Worm (Caenorhabditis elegans): ENCODE results near the gene B0454.5.

The B0454.5 gene

ce11 chrII:3062222-3062621 lies 23.6 kb downstream of the B0454.5 start:
- peak in 1 of 2 experiments; percentile 3 for TF ChIP-seq lin-35 (GFP tag; optimal IDR thresholded peaks at IDR 0.05)
- peak in 1 of 2 experiments; percentile 42 for TF ChIP-seq lsy-2 (tag; optimal IDR thresholded peaks at IDR 0.05)
- no peak for TF ChIP-seq mdl-1 (tag; optimal IDR thresholded peaks at IDR 0.05)
- peak; percentile 45 for TF ChIP-seq elt-2 (tag; optimal IDR thresholded peaks at IDR 0.05)

- no peak for TF ChIP-seq dpl-1 (GFP tag; optimal IDR thresholded peaks at IDR 0.05)
- no peak for TF ChIP-seq unc-62 (GFP tag; optimal IDR thresholded peaks at IDR 0.05)
- TF ChIP-seq zip-4 (GFP tag; optimal IDR thresholded peaks at IDR 0.05) = no peak
- no peak for TF ChIP-seq zag-1 (tag; optimal IDR thresholded peaks at IDR 0.05)
- no peak for TF ChIP-seq ces-1 (GFP tag; optimal IDR thresholded peaks at IDR 0.05)
- TF ChIP-seq aha-1 (tag; optimal IDR thresholded peaks at IDR 0.05) = no peak
- TF ChIP-seq skn-1 (tag; optimal IDR thresholded peaks at IDR 0.05) = no peak
- TF ChIP-seq nhr-12 (tag; optimal IDR thresholded peaks at IDR 0.05) = no peak
- no peak for TF ChIP-seq hpl-2 (GFP tag; optimal IDR thresholded peaks at IDR 0.05)
- TF ChIP-seq ama-1 (optimal IDR thresholded peaks at IDR 0.05) = no peak
- TF ChIP-seq sptf-1 (tag; optimal IDR thresholded peaks at IDR 0.05) = no peak
- no peak for TF ChIP-seq snu-23 (GFP tag; optimal IDR thresholded peaks at IDR 0.05)
- no peak for TF ChIP-seq ceh-82 (tag; optimal IDR thresholded peaks at IDR 0.05)
- no peak for TF ChIP-seq egl-27 (tag; optimal IDR thresholded peaks at IDR 0.05)
Observed at ce11 chrII:3062876-3063275, 24.2 kb downstream of the B0454.5 start.

- TF ChIP-seq elt-3 (tag; optimal IDR thresholded peaks at IDR 0.05) (no peak), F16B12.6 (tag; optimal IDR thresholded peaks at IDR 0.05) (no peak), ceh-82 (tag; optimal IDR thresholded peaks at IDR 0.05) (no peak), mdl-1 (tag; optimal IDR thresholded peaks at IDR 0.05) (no peak), efl-3 (GFP tag; optimal IDR thresholded peaks at IDR 0.05) (no peak), irx-1 (tag; optimal IDR thresholded peaks at IDR 0.05) (no peak), unc-30 (tag; optimal IDR thresholded peaks at IDR 0.05) (no peak), C34B4.2 (tag; optimal IDR thresholded peaks at IDR 0.05) (no peak), nhr-84 (tag; optimal IDR thresholded peaks at IDR 0.05) (no peak), elt-2 (tag; optimal IDR thresholded peaks at IDR 0.05) (no peak), ceh-8 (GFP tag; optimal IDR thresholded peaks at IDR 0.05) (no peak), aha-1 (tag; optimal IDR thresholded peaks at IDR 0.05) (no peak), Y116A8C.19 (tag; optimal IDR thresholded peaks at IDR 0.05; ENCODE audit: borderline replicate concordance) (no peak), lin-13 (GFP tag; optimal IDR thresholded peaks at IDR 0.05) (no peak), swsn-7 (tag; optimal IDR thresholded peaks at IDR 0.05) (no peak)
Observed at ce11 chrII:3063366-3063765, 24.7 kb downstream of the B0454.5 start.

- no peak for TF ChIP-seq C34B4.2 (tag; optimal IDR thresholded peaks at IDR 0.05)
- TF ChIP-seq F16B12.6 (tag; optimal IDR thresholded peaks at IDR 0.05) = no peak
- TF ChIP-seq ama-1 (optimal IDR thresholded peaks at IDR 0.05) = no peak
- no peak for TF ChIP-seq zag-1 (tag; optimal IDR thresholded peaks at IDR 0.05)
- no peak for TF ChIP-seq nhr-85 (tag)
- TF ChIP-seq hpl-2 (GFP tag; optimal IDR thresholded peaks at IDR 0.05) = no peak
- no peak for TF ChIP-seq egl-27 (tag; optimal IDR thresholded peaks at IDR 0.05)
- TF ChIP-seq efl-1 (optimal IDR thresholded peaks at IDR 0.05) = no peak
- TF ChIP-seq efl-1 (GFP tag; optimal IDR thresholded peaks at IDR 0.05 in 1 of 2) = no peak
- TF ChIP-seq ceh-90 (tag; optimal IDR thresholded peaks at IDR 0.05) = no peak
- TF ChIP-seq ceh-8 (GFP tag; optimal IDR thresholded peaks at IDR 0.05) = no peak
- no peak for TF ChIP-seq dsc-1 (tag; optimal IDR thresholded peaks at IDR 0.05)
- TF ChIP-seq aly-2 (tag; optimal IDR thresholded peaks at IDR 0.05) = no peak
- no peak for TF ChIP-seq ztf-11 (tag; optimal IDR thresholded peaks at IDR 0.05)
- no peak for TF ChIP-seq nhr-19 (GFP tag; conservative IDR thresholded peaks at IDR 0.05)
- TF ChIP-seq egl-13 (tag; optimal IDR thresholded peaks at IDR 0.05) = no peak
- TF ChIP-seq dpl-1 (GFP tag; optimal IDR thresholded peaks at IDR 0.05) = no peak
- TF ChIP-seq snpc-4 (tag; optimal IDR thresholded peaks at IDR 0.05) = no peak
Observed at ce11 chrII:3063984-3064383, 25.3 kb downstream of the B0454.5 start.
